Fruit fly (Drosophila melanogaster) whole organism: ENCODE results near the gene CG6614.

ENCODE experiments used
- EcR ChIP-seq, 2 experiments: fragments of >200 bp; optimal IDR thresholded peaks; 2 replicates each; lab custom pipeline; 2017; ENCODE audit warnings: missing biosample characterization in 2 of 2, missing genetic modification characterization in 2 of 2, missing genetic modification reagents in 2 of 2
- psq ChIP-seq: fragments of >200 bp; optimal IDR thresholded peaks from 2 replicates; lab custom pipeline; 2017

- TF ChIP-seq psq: no peak
- TF ChIP-seq EcR (GFP tag; optimal IDR thresholded peaks at IDR 0.05; lab: Kevin White, UChicago): no peak
Measured at dm6 chr2L:11648739-11649138, at the start of gene CG6614.
